Worm (Caenorhabditis elegans): ENCODE measurements around the gene Y17G7B.22.

ce11 chrII:12077281-12077680, 9.5 kb downstream of the Y17G7B.22 start:
- TF ChIP-seq lin-13 (GFP tag; optimal IDR thresholded peaks at IDR 0.05) (no peak), ceh-88 (GFP tag; IDR thresholded peaks at IDR 0.05) (no peak), nhr-237 (tag; optimal IDR thresholded peaks at IDR 0.05) (no peak), fkh-4 (tag; optimal IDR thresholded peaks at IDR 0.05; ENCODE audit: borderline replicate concordance) (no peak), aha-1 (tag; optimal IDR thresholded peaks at IDR 0.05) (no peak), ceh-90 (tag; optimal IDR thresholded peaks at IDR 0.05) (no peak), fkh-10 (GFP tag; optimal IDR thresholded peaks at IDR 0.05) (no peak), mab-9 (GFP tag; IDR thresholded peaks at IDR 0.05) (no peak), dsc-1 (tag; optimal IDR thresholded peaks at IDR 0.05) (no peak), pax-3 (tag; optimal IDR thresholded peaks at IDR 0.05) (no peak), dpl-1 (GFP tag; optimal IDR thresholded peaks at IDR 0.05) (no peak)
